Fruit fly (Drosophila melanogaster): ENCODE data around the gene eloF.

- TF ChIP-seq CG14655 (GFP tag; optimal IDR thresholded peaks at IDR 0.05), result no peak
- no peak for TF ChIP-seq CG9948 (tag; optimal IDR thresholded peaks at IDR 0.05)
Observed at dm6 chr3R:9821091-9821490, 7.1 kb downstream of the eloF start, which contains the start of gene CG42857.

Data from whole organism, pupa.